Worm (Caenorhabditis elegans) whole organism, L4 larva: Measurements from ENCODE around the gene F14D7.3.
A peak's percentile ranks its signal among the peaks of the same experiment; 100 is the strongest.

Source experiments
- F37D6.2 ChIP-seq: sonication (generic microtip); optimal IDR thresholded peaks from 2 replicates; lab custom pipeline; 2016; ENCODE audit warnings: mild to moderate bottlenecking, missing genetic modification characterization, missing compliant biosample characterization
- F49E8.2 ChIP-seq: sonication (generic microtip); optimal IDR thresholded peaks from 2 replicates; lab custom pipeline; 2016; ENCODE audit warnings: missing compliant biosample characterization, mild to moderate bottlenecking, missing genetic modification characterization, borderline replicate concordance
- T26A8.4 ChIP-seq: fragments of 200-800 bp; sonication (Bioruptor generic); IDR thresholded peaks from 2 replicates; pipeline ENCODE4 v1.3.6; 2022; ENCODE audit warnings: missing genetic modification characterization, missing compliant biosample characterization
- Y105C5A.15 ChIP-seq: fragments of 200-800 bp; sonication (Bioruptor generic); IDR thresholded peaks from 2 replicates; pipeline ENCODE4 v1.3.6; 2022; ENCODE audit warnings: missing genetic modification characterization, missing compliant biosample characterization
- Y48G9A.11 ChIP-seq: fragments of 200-800 bp; sonication (Bioruptor generic); IDR thresholded peaks from 2 replicates; pipeline ENCODE4 v1.3.6; 2022; ENCODE audit warnings: missing genetic modification reagents, missing genetic modification characterization, missing compliant biosample characterization
- arid-1 ChIP-seq: fragments of 200-800 bp; sonication (Bioruptor generic); conservative IDR thresholded peaks from 2 replicates; pipeline ENCODE4 v1.3.6; 2022; ENCODE audit warnings: missing genetic modification reagents, missing genetic modification characterization, missing compliant biosample characterization
- ceh-44 ChIP-seq: fragments of 200-800 bp; sonication (Bioruptor generic); IDR thresholded peaks from 2 replicates; pipeline ENCODE4 v1.3.6; 2022; ENCODE audit warnings: missing genetic modification reagents, missing genetic modification characterization, missing compliant biosample characterization
- ces-1 ChIP-seq: fragments of 150-350 bp; sonication (generic microtip); optimal IDR thresholded peaks from 4 replicates; lab custom pipeline; 2014; ENCODE audit warnings: missing biosample characterization, missing genetic modification reagents, missing genetic modification characterization
- cey-2 ChIP-seq: sonication (generic microtip); optimal IDR thresholded peaks from 3 replicates; lab custom pipeline; 2017; ENCODE audit warnings: missing genetic modification characterization, mild to moderate bottlenecking, missing compliant biosample characterization, antibody characterized with exemption, borderline replicate concordance; ENCODE audit not compliant: insufficient read depth
- dmd-6 ChIP-seq: fragments of 200-800 bp; sonication (Bioruptor generic); IDR thresholded peaks from 2 replicates; pipeline ENCODE4 v1.3.6; 2022; ENCODE audit warnings: missing genetic modification reagents, missing genetic modification characterization, missing compliant biosample characterization
- dmd-9 ChIP-seq: fragments of 200-800 bp; sonication (Bioruptor generic); IDR thresholded peaks from 2 replicates; pipeline ENCODE4 v1.3.6; 2022; ENCODE audit warnings: missing genetic modification reagents, missing genetic modification characterization, missing compliant biosample characterization
- fos-1 ChIP-seq: fragments of 150-350 bp; optimal IDR thresholded peaks from 2 replicates; lab custom pipeline; 2014; ENCODE audit warnings: missing biosample characterization, missing genetic modification characterization
- gei-8 ChIP-seq: fragments of 200-800 bp; sonication (Bioruptor generic); optimal IDR thresholded peaks from 2 replicates; lab custom pipeline; 2018; ENCODE audit warnings: mild to moderate bottlenecking, missing genetic modification characterization, missing compliant biosample characterization
- lin-1 ChIP-seq: fragments of 200-800 bp; sonication (Bioruptor generic); IDR thresholded peaks from 2 replicates; pipeline ENCODE4 v1.3.6; 2022; ENCODE audit warnings: missing genetic modification reagents, missing genetic modification characterization, missing compliant biosample characterization
- lin-38 ChIP-seq: fragments of 200-800 bp; sonication (Bioruptor generic); IDR thresholded peaks from 2 replicates; pipeline ENCODE4 v1.3.6; 2022; ENCODE audit warnings: missing genetic modification reagents, missing genetic modification characterization, missing compliant biosample characterization
- lin-39 ChIP-seq: fragments of 150-350 bp; optimal IDR thresholded peaks from 2 replicates; lab custom pipeline; 2014; ENCODE audit warnings: missing biosample characterization, missing genetic modification reagents, missing genetic modification characterization
- madf-5 ChIP-seq, 2 experiments: fragments of 200-800 bp; sonication (Bioruptor generic); IDR thresholded peaks; 2 replicates each; pipeline ENCODE4 v1.3.6; 2022; ENCODE audit warnings: missing compliant biosample characterization in 2 of 2, missing genetic modification characterization in 2 of 2
- madf-9 ChIP-seq: fragments of 200-800 bp; sonication (Bioruptor generic); conservative IDR thresholded peaks from 2 replicates; pipeline ENCODE4 v1.3.6; 2022; ENCODE audit warnings: missing genetic modification reagents, missing genetic modification characterization, missing compliant biosample characterization
- mdt-29 ChIP-seq: fragments of 200-800 bp; sonication (Bioruptor generic); IDR thresholded peaks from 2 replicates; pipeline ENCODE4 v1.3.6; 2022; ENCODE audit warnings: missing genetic modification reagents, missing genetic modification characterization, missing compliant biosample characterization
- mxl-2 ChIP-seq: fragments of 200-800 bp; sonication (Bioruptor generic); conservative IDR thresholded peaks from 2 replicates; pipeline ENCODE4 v1.3.6; 2022; ENCODE audit warnings: missing genetic modification reagents, missing genetic modification characterization, missing compliant biosample characterization
- nhr-10 ChIP-seq: fragments of 150-350 bp; optimal IDR thresholded peaks from 2 replicates; lab custom pipeline; 2014; ENCODE audit warnings: missing biosample characterization, missing genetic modification characterization
- nhr-102 ChIP-seq: sonication (generic microtip); optimal IDR thresholded peaks from 2 replicates; lab custom pipeline; 2016; ENCODE audit warnings: mild to moderate bottlenecking, missing genetic modification characterization, moderate library complexity, missing compliant biosample characterization
- nhr-41 ChIP-seq: fragments of 200-800 bp; sonication (Bioruptor generic); IDR thresholded peaks from 2 replicates; pipeline ENCODE4 v1.3.6; 2022; ENCODE audit warnings: missing genetic modification reagents, missing genetic modification characterization, missing compliant biosample characterization
- nhr-6 ChIP-seq: fragments of 150-350 bp; optimal IDR thresholded peaks from 2 replicates; lab custom pipeline; 2014; ENCODE audit warnings: missing biosample characterization, missing genetic modification characterization
- nhr-76 ChIP-seq: fragments of 150-350 bp; optimal IDR thresholded peaks from 2 replicates; lab custom pipeline; 2014; ENCODE audit warnings: missing biosample characterization, missing genetic modification characterization
- pqm-1 ChIP-seq: sonication (generic microtip); optimal IDR thresholded peaks from 2 replicates; lab custom pipeline; 2017; ENCODE audit warnings: missing biosample characterization, missing genetic modification characterization
- saeg-2 ChIP-seq: fragments of 200-800 bp; sonication (Bioruptor generic); IDR thresholded peaks from 2 replicates; pipeline ENCODE4 v1.3.6; 2022; ENCODE audit warnings: missing genetic modification reagents, missing genetic modification characterization, missing compliant biosample characterization
- snpc-1.2 ChIP-seq: fragments of 200-800 bp; sonication (Bioruptor generic); IDR thresholded peaks from 2 replicates; pipeline ENCODE4 v1.3.6; 2022; ENCODE audit warnings: missing genetic modification reagents, missing genetic modification characterization, missing compliant biosample characterization
- spr-1 ChIP-seq: sonication (generic microtip); optimal IDR thresholded peaks from 2 replicates; lab custom pipeline; 2016; ENCODE audit warnings: mild to moderate bottlenecking, missing genetic modification characterization, missing compliant biosample characterization
- spr-3 ChIP-seq: fragments of 200-800 bp; sonication (Bioruptor generic); optimal IDR thresholded peaks from 2 replicates; lab custom pipeline; 2018; ENCODE audit warnings: mild to moderate bottlenecking, missing genetic modification characterization, missing compliant biosample characterization
- unc-62 ChIP-seq, 3 experiments: fragments of 150-350 bp in 1 of 3; sonication (generic microtip); optimal IDR thresholded peaks in 2 of 3; peaks in 1 of 3; 1 replicate in 1 of 3; 2 replicates in 2 of 3; lab custom pipeline; 2014 to 2017; ENCODE audit warnings: missing biosample characterization in 3 of 3, missing genetic modification characterization in 3 of 3, missing genetic modification reagents in 3 of 3, missing genotype in 1 of 3
- vab-7 ChIP-seq: fragments of 200-800 bp; sonication (Bioruptor generic); IDR thresholded peaks from 2 replicates; pipeline ENCODE4 v1.3.6; 2022; ENCODE audit warnings: missing genetic modification reagents, missing genetic modification characterization, missing compliant biosample characterization
- zip-11 ChIP-seq: fragments of 200-800 bp; sonication (Bioruptor generic); IDR thresholded peaks from 2 replicates; pipeline ENCODE4 v1.3.6; 2022; ENCODE audit warnings: missing genetic modification characterization, missing compliant biosample characterization
- ztf-7 ChIP-seq: fragments of 150-350 bp; optimal IDR thresholded peaks from 2 replicates; lab custom pipeline; 2014; ENCODE audit warnings: missing biosample characterization, missing genetic modification characterization

F14D7.3 gene

ce11 chrV:14256813-14257212, 39.8 kb upstream of the F14D7.3 start, which contains the start of gene sre-8 (continued):
- TF ChIP-seq ces-1 (GFP tag; lab: Kevin White, UChicago) (no peak), dmd-9 (GFP tag; lab: Robert Waterston, UW) (no peak)

- TF ChIP-seq dmd-6 (GFP tag; lab: Robert Waterston, UW) (no peak), ceh-44 (GFP tag; lab: Robert Waterston, UW) (no peak), ztf-7 (tag; lab: Kevin White, UChicago) (no peak), gei-8 (GFP tag; lab: Kevin White, UChicago) (no peak), Y105C5A.15 (GFP tag; lab: Robert Waterston, UW) (no peak), fos-1 (no peak), lin-39 (tag; lab: Kevin White, UChicago) (no peak)
Observed at ce11 chrV:14260831-14261230, 35.8 kb upstream of the F14D7.3 start, which contains the start of gene F40G12.2. F40G12.2 (minus strand) TSS chrV:14260931.

- TF ChIP-seq F49E8.2 (tag; lab: Kevin White, UChicago), result peak; percentile 28
- 0 out of 2 replicates have a peak, but pooled peaks have one; percentile 9 for TF ChIP-seq arid-1
- peak; percentile 82 for TF ChIP-seq snpc-1.2
- TF ChIP-seq fos-1, result no peak
- TF ChIP-seq saeg-2 (GFP tag; lab: Robert Waterston, UW), result no peak
- peak; percentile 74; the same call in 1 of the 2 replicates for TF ChIP-seq Y48G9A.11 (GFP tag; lab: Robert Waterston, UW)
Observed at ce11 chrV:14267326-14267942, 29.2 kb upstream of the F14D7.3 start.

- TF ChIP-seq spr-1 (tag; lab: Kevin White, UChicago), result no peak
- TF ChIP-seq lin-1 (GFP tag; lab: Robert Waterston, UW), result no peak
- TF ChIP-seq nhr-41, result no peak
- no peak for TF ChIP-seq nhr-10 (tag; lab: Kevin White, UChicago)
- TF ChIP-seq F49E8.2 (tag; lab: Kevin White, UChicago), result no peak
- no peak for TF ChIP-seq spr-3
- no peak for TF ChIP-seq T26A8.4
- TF ChIP-seq mdt-29 (GFP tag; lab: Robert Waterston, UW), result no peak
- TF ChIP-seq madf-5 (GFP tag; IDR thresholded peaks at IDR 0.05; lab: Robert Waterston, UW), result no peak
- no peak for TF ChIP-seq nhr-102 (tag; lab: Kevin White, UChicago)
- no peak for TF ChIP-seq lin-38 (GFP tag; lab: Robert Waterston, UW)
- no peak for TF ChIP-seq cey-2 (tag; lab: Kevin White, UChicago)
- no peak for TF ChIP-seq F37D6.2 (tag; lab: Kevin White, UChicago)
- no peak for TF ChIP-seq nhr-76 (tag; lab: Kevin White, UChicago)
- TF ChIP-seq pqm-1 (tag; lab: Kevin White, UChicago), result no peak
- no peak for TF ChIP-seq mxl-2
- TF ChIP-seq zip-11 (GFP tag; lab: Robert Waterston, UW), result no peak
- no peak for TF ChIP-seq madf-9 (GFP tag; lab: Robert Waterston, UW)
- no peak for TF ChIP-seq vab-7 (GFP tag; lab: Robert Waterston, UW)
Observed at ce11 chrV:14268616-14269015, 28.0 kb upstream of the F14D7.3 start, which contains the start of gene F40G12.4. F40G12.4 (minus strand) TSS chrV:14268716.

- TF ChIP-seq unc-62 (GFP tag; optimal IDR thresholded peaks at IDR 0.05 in 1 of 2; lab: Kevin White, UChicago), result peak in 1 of 2 experiments; percentile 16
- no peak for TF ChIP-seq unc-62 (tag; optimal IDR thresholded peaks at IDR 0.05; lab: Kevin White, UChicago)
- TF ChIP-seq nhr-6, result no peak
Observed at ce11 chrV:14270729-14271128, 25.9 kb upstream of the F14D7.3 start, which contains the start of gene F40G12.5. F40G12.5 (minus strand) TSS chrV:14270829.
